Fruit fly (Drosophila melanogaster) S2 (cell line): Measurements from ENCODE around the gene CG12253.

Experiments
- CG8478 ChIP-seq: fragments of >200 bp; optimal IDR thresholded peaks from 2 replicates; lab custom pipeline; 2018
- CTCF ChIP-seq, 2 experiments: fragments of >200 bp; optimal IDR thresholded peaks; 2 replicates each; lab custom pipeline; 2018

DNA sequence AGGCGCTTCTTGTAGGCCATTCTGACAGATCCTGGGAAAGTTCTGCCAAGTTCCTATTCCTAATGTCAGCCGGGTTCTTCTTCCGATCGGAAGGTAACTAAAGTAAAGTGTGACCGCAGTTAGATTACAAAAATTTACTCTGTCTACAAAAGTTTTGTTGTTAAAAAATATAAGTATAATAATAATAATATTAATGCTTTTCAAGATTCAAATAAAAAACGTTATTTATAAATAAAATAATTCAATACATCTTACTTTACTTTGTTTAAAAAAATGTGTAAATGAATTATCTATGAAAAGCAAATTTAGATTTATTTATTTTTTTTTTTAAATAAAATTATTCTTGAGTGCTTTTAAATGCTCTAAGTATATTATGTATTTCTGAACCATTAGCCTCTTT, 12.4 kb upstream of the CG12253 start, which contains the start of gene abo:
- TF ChIP-seq CG8478 (no peak), CTCF (optimal IDR thresholded peaks at IDR 0.05; lab: Kevin White, UChicago) (no peak)
